Worm (Caenorhabditis elegans) whole organism, L3 larva: ENCODE data around the gene dnj-24.

Source experiments
- R02D3.7 ChIP-seq: fragments of 150-350 bp; optimal IDR thresholded peaks from 2 replicates; lab custom pipeline; 2014; ENCODE audit warnings: missing biosample characterization, missing genetic modification characterization
- ZK546.5 ChIP-seq: sonication (generic microtip); optimal IDR thresholded peaks from 2 replicates; lab custom pipeline; 2017; ENCODE audit warnings: missing biosample characterization, missing genetic modification characterization
- aly-2 ChIP-seq: fragments of 150-350 bp; optimal IDR thresholded peaks from 2 replicates; lab custom pipeline; 2014; ENCODE audit warnings: missing biosample characterization, missing genetic modification characterization
- ama-1 ChIP-seq: fragments of 150-350 bp; optimal IDR thresholded peaks from 2 replicates; lab custom pipeline; 2018
- ceh-16 ChIP-seq: sonication (generic microtip); optimal IDR thresholded peaks from 2 replicates; lab custom pipeline; 2017; ENCODE audit warnings: missing biosample characterization, missing genetic modification characterization
- ceh-28 ChIP-seq: fragments of 150-350 bp; optimal IDR thresholded peaks from 2 replicates; lab custom pipeline; 2014; ENCODE audit warnings: missing biosample characterization, missing genetic modification reagents, missing genetic modification characterization
- daf-12 ChIP-seq: fragments of 150-350 bp; optimal IDR thresholded peaks from 2 replicates; lab custom pipeline; 2014; ENCODE audit warnings: missing biosample characterization, missing genetic modification reagents, missing genetic modification characterization
- egl-27 ChIP-seq: sonication (generic microtip); optimal IDR thresholded peaks from 4 replicates; lab custom pipeline; 2017; ENCODE audit warnings: missing biosample characterization, missing genetic modification reagents, missing genetic modification characterization
- egl-5 ChIP-seq: fragments of 150-350 bp; optimal IDR thresholded peaks from 2 replicates; lab custom pipeline; 2017; ENCODE audit warnings: missing biosample characterization, missing genetic modification reagents, missing genetic modification characterization, inconsistent platforms
- elt-1 ChIP-seq: fragments of 150-350 bp; optimal IDR thresholded peaks from 2 replicates; lab custom pipeline; 2014; ENCODE audit warnings: missing biosample characterization, missing genetic modification characterization
- elt-2 ChIP-seq: sonication (generic microtip); optimal IDR thresholded peaks from 2 replicates; lab custom pipeline; 2016; ENCODE audit warnings: missing genetic modification reagents, mild to moderate bottlenecking, missing genetic modification characterization, missing compliant biosample characterization
- elt-3 ChIP-seq, 3 experiments: fragments of 150-350 bp in 1 of 3; sonication (generic microtip) in 2 of 3; optimal IDR thresholded peaks; 2 replicates in 2 of 3; 4 replicates in 1 of 3; lab custom pipeline; 2014 to 2017; ENCODE audit warnings: missing biosample characterization in 3 of 3, missing genetic modification characterization in 3 of 3
- eor-1 ChIP-seq, 2 experiments: fragments of 150-350 bp; optimal IDR thresholded peaks; 2 replicates each; lab custom pipeline; 2014 to 2018; ENCODE audit warnings: missing biosample characterization in 2 of 2, missing genetic modification characterization in 2 of 2
- fkh-2 ChIP-seq: fragments of 150-350 bp; optimal IDR thresholded peaks from 2 replicates; lab custom pipeline; 2014; ENCODE audit warnings: missing biosample characterization, missing genetic modification reagents, missing genetic modification characterization
- fos-1 ChIP-seq: fragments of 150-350 bp; optimal IDR thresholded peaks from 2 replicates; lab custom pipeline; 2014; ENCODE audit warnings: missing biosample characterization, missing genetic modification characterization
- hmg-11 ChIP-seq: sonication (generic microtip); optimal IDR thresholded peaks from 2 replicates; lab custom pipeline; 2016; ENCODE audit warnings: missing genetic modification characterization, missing compliant biosample characterization
- lin-15B ChIP-seq: fragments of 150-350 bp; optimal IDR thresholded peaks from 2 replicates; lab custom pipeline; 2014; ENCODE audit warnings: missing biosample characterization, missing genetic modification characterization
- lin-39 ChIP-seq: fragments of 150-350 bp; optimal IDR thresholded peaks from 2 replicates; lab custom pipeline; 2018; ENCODE audit warnings: missing biosample characterization, missing genetic modification reagents, missing genetic modification characterization
- mdl-1 ChIP-seq: fragments of 150-350 bp; optimal IDR thresholded peaks from 2 replicates; lab custom pipeline; 2014; ENCODE audit warnings: missing biosample characterization, missing genetic modification characterization
- mml-1 ChIP-seq: fragments of 150-350 bp; sonication (generic microtip); optimal IDR thresholded peaks from 3 replicates; lab custom pipeline; 2014; ENCODE audit warnings: missing biosample characterization, missing genetic modification characterization
- nhr-11 ChIP-seq: fragments of 150-350 bp; optimal IDR thresholded peaks from 2 replicates; lab custom pipeline; 2014; ENCODE audit warnings: missing biosample characterization, missing genetic modification characterization
- nhr-12 ChIP-seq: fragments of 150-350 bp; optimal IDR thresholded peaks from 2 replicates; lab custom pipeline; 2014; ENCODE audit warnings: missing biosample characterization, missing genetic modification characterization
- nhr-23 ChIP-seq: fragments of 150-350 bp; optimal IDR thresholded peaks from 2 replicates; lab custom pipeline; 2014; ENCODE audit warnings: missing biosample characterization, missing genetic modification reagents, missing genetic modification characterization
- nhr-25 ChIP-seq: sonication (generic microtip); optimal IDR thresholded peaks from 2 replicates; lab custom pipeline; 2017; ENCODE audit warnings: missing biosample characterization, missing genetic modification characterization
- nhr-28 ChIP-seq: fragments of 150-350 bp; optimal IDR thresholded peaks from 2 replicates; lab custom pipeline; 2014; ENCODE audit warnings: missing biosample characterization, missing genetic modification characterization
- nhr-43 ChIP-seq: sonication (generic microtip); optimal IDR thresholded peaks from 2 replicates; lab custom pipeline; 2016; ENCODE audit warnings: mild to moderate bottlenecking, missing genetic modification characterization, missing compliant biosample characterization; ENCODE audit not compliant: poor library complexity, severe bottlenecking
- nhr-67 ChIP-seq: fragments of 150-350 bp; optimal IDR thresholded peaks from 2 replicates; lab custom pipeline; 2014; ENCODE audit warnings: missing biosample characterization, missing genetic modification characterization
- nhr-76 ChIP-seq: fragments of 150-350 bp; sonication (generic microtip); optimal IDR thresholded peaks from 5 replicates; lab custom pipeline; 2014; ENCODE audit warnings: missing biosample characterization, missing genetic modification characterization
- pqm-1 ChIP-seq: fragments of 150-350 bp; optimal IDR thresholded peaks from 2 replicates; lab custom pipeline; 2017; ENCODE audit warnings: missing biosample characterization, missing genetic modification characterization, inconsistent platforms
- skn-1 ChIP-seq: fragments of 150-350 bp; optimal IDR thresholded peaks from 2 replicates; lab custom pipeline; 2014; ENCODE audit warnings: missing biosample characterization, missing genetic modification characterization
- snpc-4 ChIP-seq: fragments of 150-350 bp; optimal IDR thresholded peaks from 2 replicates; lab custom pipeline; 2014; ENCODE audit warnings: missing biosample characterization, missing genetic modification characterization
- tbx-2 ChIP-seq: sonication (generic microtip); optimal IDR thresholded peaks from 2 replicates; lab custom pipeline; 2016; ENCODE audit warnings: mild to moderate bottlenecking, missing genetic modification characterization, missing compliant biosample characterization
- unc-39 ChIP-seq: sonication (generic microtip); optimal IDR thresholded peaks from 4 replicates; lab custom pipeline; 2017; ENCODE audit warnings: missing biosample characterization, missing genetic modification characterization
- unc-62 ChIP-seq: fragments of 150-350 bp; sonication (generic microtip); optimal IDR thresholded peaks from 4 replicates; lab custom pipeline; 2014; ENCODE audit warnings: missing biosample characterization, missing genetic modification reagents, missing genetic modification characterization

Gene dnj-24

ce11 chrIII:5389365-5389764 lies 34.5 kb downstream of the dnj-24 start:
- no peak for TF ChIP-seq mdl-1 (tag; lab: Kevin White, UChicago)
- no peak for TF ChIP-seq ZK546.5 (tag; lab: Kevin White, UChicago)
- no peak for TF ChIP-seq fos-1 (tag; lab: Kevin White, UChicago)
- TF ChIP-seq mml-1 (tag; lab: Kevin White, UChicago) = no peak
- TF ChIP-seq lin-15B = no peak
- no peak for TF ChIP-seq elt-2 (tag; lab: Kevin White, UChicago)
- no peak for TF ChIP-seq nhr-43
- no peak for TF ChIP-seq lin-39 (tag; lab: Kevin White, UChicago)
- TF ChIP-seq skn-1 (tag; lab: Kevin White, UChicago) = no peak
- no peak for TF ChIP-seq nhr-67
- no peak for TF ChIP-seq nhr-11 (tag; lab: Kevin White, UChicago)

ce11 chrIII:5388113-5388512 lies 35.8 kb downstream of the dnj-24 start:
- TF ChIP-seq nhr-12 (no peak), pqm-1 (tag; lab: Kevin White, UChicago) (no peak), elt-3 (tag; optimal IDR thresholded peaks at IDR 0.05; lab: Kevin White, UChicago) (no peak), unc-39 (tag; lab: Kevin White, UChicago) (no peak), egl-5 (tag; lab: Kevin White, UChicago) (no peak), unc-62 (no peak), snpc-4 (tag; lab: Kevin White, UChicago) (no peak)

ce11 chrIII:5385315-5385714 lies 38.6 kb downstream of the dnj-24 start, which contains the start of gene Y32H12A.7:
TSS of gene Y32H12A.7 (minus strand) at chrIII:5385415.
- TF ChIP-seq unc-39 (tag; lab: Kevin White, UChicago) (no peak), ceh-16 (tag; lab: Kevin White, UChicago) (no peak), nhr-12 (no peak), egl-27 (tag; lab: Kevin White, UChicago) (no peak), fkh-2 (tag; lab: Kevin White, UChicago) (no peak), elt-1 (tag; lab: Kevin White, UChicago) (no peak), nhr-25 (no peak), R02D3.7 (tag; lab: Kevin White, UChicago) (no peak), hmg-11 (tag; lab: Kevin White, UChicago) (no peak), ama-1 (lab: Kevin White, UChicago) (no peak), mdl-1 (tag; lab: Kevin White, UChicago) (no peak), ceh-28 (tag; lab: Kevin White, UChicago) (no peak), elt-3 (tag; optimal IDR thresholded peaks at IDR 0.05; lab: Kevin White, UChicago) (no peak)

ce11 chrIII:5382073-5382472 lies 41.8 kb downstream of the dnj-24 start, which contains the start of gene Y32H12A.6:
TSS of gene Y32H12A.6 (minus strand) at chrIII:5382173.
- TF ChIP-seq lin-39 (tag; lab: Kevin White, UChicago) = no peak
- no peak for TF ChIP-seq daf-12 (tag; lab: Kevin White, UChicago)
- TF ChIP-seq nhr-76 = no peak
- no peak for TF ChIP-seq tbx-2 (tag; lab: Kevin White, UChicago)
- no peak for TF ChIP-seq nhr-67
- TF ChIP-seq nhr-23 (tag; lab: Kevin White, UChicago) = no peak
- no peak for TF ChIP-seq unc-62

ce11 chrIII:5380554-5380953 lies 43.3 kb downstream of the dnj-24 start:
- TF ChIP-seq pqm-1 (tag; lab: Kevin White, UChicago) = no peak
- TF ChIP-seq snpc-4 (tag; lab: Kevin White, UChicago) = no peak
- no peak for TF ChIP-seq nhr-28 (tag; lab: Kevin White, UChicago)
- no peak for TF ChIP-seq nhr-11 (tag; lab: Kevin White, UChicago)
- TF ChIP-seq fos-1 (tag; lab: Kevin White, UChicago) = no peak
- TF ChIP-seq eor-1 (tag; optimal IDR thresholded peaks at IDR 0.05; lab: Kevin White, UChicago) = no peak
- no peak for TF ChIP-seq aly-2 (tag; lab: Kevin White, UChicago)
- TF ChIP-seq nhr-23 (tag; lab: Kevin White, UChicago) = no peak
- no peak for TF ChIP-seq elt-1 (tag; lab: Kevin White, UChicago)
